Worm (Caenorhabditis elegans) whole organism, midembryonic: ENCODE results near the gene K08E4.3.

Experiments used
- T22C8.4 ChIP-seq: fragments of 200-800 bp; sonication (Bioruptor generic); IDR thresholded peaks from 2 replicates; pipeline ENCODE4 v1.3.6; 2022; ENCODE audit warnings: missing genetic modification characterization, missing compliant biosample characterization
- cog-1 ChIP-seq: sonication (generic microtip); optimal IDR thresholded peaks from 2 replicates; lab custom pipeline; 2016; ENCODE audit warnings: missing genetic modification characterization, missing compliant biosample characterization
- flt-1 ChIP-seq: fragments of 200-800 bp; sonication (Bioruptor generic); IDR thresholded peaks from 2 replicates; pipeline ENCODE4 v1.3.6; 2022; ENCODE audit warnings: missing genetic modification characterization, missing compliant biosample characterization
- klf-2 ChIP-seq: fragments of 200-800 bp; sonication (Bioruptor generic); conservative IDR thresholded peaks from 2 replicates; pipeline ENCODE4 v1.3.6; 2022; ENCODE audit warnings: missing genetic modification reagents, missing genetic modification characterization, missing compliant biosample characterization
- med-1 ChIP-seq: sonication (generic microtip); optimal IDR thresholded peaks from 2 replicates; lab custom pipeline; 2017; ENCODE audit warnings: missing genetic modification characterization, mild to moderate bottlenecking, missing compliant biosample characterization, antibody characterized with exemption, missing genetic modification reagents; ENCODE audit not compliant: insufficient read depth
- ref-1 ChIP-seq: fragments of 200-800 bp; sonication (Bioruptor generic); conservative IDR thresholded peaks from 2 replicates; pipeline ENCODE4 v1.3.6; 2022; ENCODE audit warnings: missing genetic modification reagents, missing genetic modification characterization, missing compliant biosample characterization
- tab-1 ChIP-seq: fragments of 200-800 bp; sonication (Bioruptor generic); IDR thresholded peaks from 2 replicates; pipeline ENCODE4 v1.3.6; 2022; ENCODE audit warnings: missing genetic modification characterization, missing compliant biosample characterization
- ztf-23 ChIP-seq: fragments of 200-800 bp; sonication (Bioruptor generic); IDR thresholded peaks from 2 replicates; pipeline ENCODE4 v1.3.6; 2022; ENCODE audit warnings: missing genetic modification reagents, missing genetic modification characterization, missing compliant biosample characterization
- ztf-29 ChIP-seq: fragments of 200-800 bp; sonication (Bioruptor generic); IDR thresholded peaks from 2 replicates; pipeline ENCODE4 v1.3.6; 2022; ENCODE audit warnings: missing genetic modification reagents, missing genetic modification characterization, missing compliant biosample characterization

K08E4.3 gene

ce11 chrIV:12057508-12057907, at the start of gene K08E4.3:
Gene K08E4.3 (plus strand): TSS chrIV:12057742.
- TF ChIP-seq ztf-23 (GFP tag; lab: Robert Waterston, UW), result no peak
- no peak for TF ChIP-seq ztf-29
- no peak for TF ChIP-seq ref-1 (GFP tag; lab: Robert Waterston, UW)
- no peak for TF ChIP-seq flt-1 (GFP tag; lab: Robert Waterston, UW)
- no peak for TF ChIP-seq T22C8.4 (GFP tag; lab: Robert Waterston, UW)
- TF ChIP-seq cog-1, result no peak
- TF ChIP-seq med-1, result no peak
- no peak for TF ChIP-seq klf-2 (GFP tag; lab: Robert Waterston, UW)
- no peak for TF ChIP-seq tab-1 (GFP tag; lab: Robert Waterston, UW)

- TF ChIP-seq flt-1 (GFP tag; lab: Robert Waterston, UW) (no peak), ztf-29 (no peak), tab-1 (GFP tag; lab: Robert Waterston, UW) (no peak), klf-2 (GFP tag; lab: Robert Waterston, UW) (no peak), T22C8.4 (GFP tag; lab: Robert Waterston, UW) (no peak), cog-1 (no peak), ref-1 (GFP tag; lab: Robert Waterston, UW) (no peak), ztf-23 (GFP tag; lab: Robert Waterston, UW) (no peak), med-1 (no peak)
Measured at ce11 chrIV:12009046-12009674, 48.4 kb upstream of the K08E4.3 start.

ce11 chrIV:12010377-12010776, 47.2 kb upstream of the K08E4.3 start:
- no peak for TF ChIP-seq cog-1
- TF ChIP-seq tab-1 (GFP tag; lab: Robert Waterston, UW), result no peak
- no peak for TF ChIP-seq klf-2 (GFP tag; lab: Robert Waterston, UW)
- TF ChIP-seq ztf-23 (GFP tag; lab: Robert Waterston, UW), result no peak
- TF ChIP-seq T22C8.4 (GFP tag; lab: Robert Waterston, UW), result no peak
- no peak for TF ChIP-seq flt-1 (GFP tag; lab: Robert Waterston, UW)
- no peak for TF ChIP-seq med-1
- no peak for TF ChIP-seq ztf-29
- TF ChIP-seq ref-1 (GFP tag; lab: Robert Waterston, UW), result no peak

- no peak for TF ChIP-seq tab-1 (GFP tag; lab: Robert Waterston, UW)
- no peak for TF ChIP-seq flt-1 (GFP tag; lab: Robert Waterston, UW)
- no peak for TF ChIP-seq ztf-23 (GFP tag; lab: Robert Waterston, UW)
- no peak for TF ChIP-seq T22C8.4 (GFP tag; lab: Robert Waterston, UW)
- no peak for TF ChIP-seq cog-1
- no peak for TF ChIP-seq klf-2 (GFP tag; lab: Robert Waterston, UW)
- no peak for TF ChIP-seq ztf-29
- no peak for TF ChIP-seq med-1
- TF ChIP-seq ref-1 (GFP tag; lab: Robert Waterston, UW), result no peak
Measured at ce11 chrIV:12010859-12011258, 46.7 kb upstream of the K08E4.3 start, which contains the start of the genes ZK617.26 and unc-22. Gene ZK617.26 (minus strand): TSS chrIV:12010959. Gene unc-22 (minus strand): TSS chrIV:12011007.

- TF ChIP-seq flt-1 (GFP tag; lab: Robert Waterston, UW) (no peak), tab-1 (GFP tag; lab: Robert Waterston, UW) (no peak), klf-2 (GFP tag; lab: Robert Waterston, UW) (no peak), cog-1 (no peak), T22C8.4 (GFP tag; lab: Robert Waterston, UW) (no peak), ztf-23 (GFP tag; lab: Robert Waterston, UW) (no peak), ztf-29 (no peak), ref-1 (GFP tag; lab: Robert Waterston, UW) (no peak), med-1 (no peak)
Measured at ce11 chrIV:12012439-12013003, 45.0 kb upstream of the K08E4.3 start.

ce11 chrIV:12013120-12013519, 44.4 kb upstream of the K08E4.3 start, which contains the start of gene spe-17:
Gene spe-17 (plus strand): TSS chrIV:12013420.
- TF ChIP-seq tab-1 (GFP tag; lab: Robert Waterston, UW) (no peak), ztf-29 (no peak), cog-1 (no peak), T22C8.4 (GFP tag; lab: Robert Waterston, UW) (no peak), med-1 (no peak), flt-1 (GFP tag; lab: Robert Waterston, UW) (no peak), klf-2 (GFP tag; lab: Robert Waterston, UW) (no peak), ref-1 (GFP tag; lab: Robert Waterston, UW) (no peak), ztf-23 (GFP tag; lab: Robert Waterston, UW) (no peak)

- TF ChIP-seq klf-2 (GFP tag; lab: Robert Waterston, UW) (no peak), ztf-23 (GFP tag; lab: Robert Waterston, UW) (no peak)
Measured at ce11 chrIV:12015586-12015985, 42.0 kb upstream of the K08E4.3 start, which contains the start of gene lips-6. Gene lips-6 (minus strand): TSS chrIV:12015686.

ce11 chrIV:12018920-12019319, 38.6 kb upstream of the K08E4.3 start:
- no peak for TF ChIP-seq flt-1 (GFP tag; lab: Robert Waterston, UW)
- no peak for TF ChIP-seq T22C8.4 (GFP tag; lab: Robert Waterston, UW)
- TF ChIP-seq med-1, result no peak
- no peak for TF ChIP-seq ztf-23 (GFP tag; lab: Robert Waterston, UW)
- no peak for TF ChIP-seq klf-2 (GFP tag; lab: Robert Waterston, UW)
- TF ChIP-seq tab-1 (GFP tag; lab: Robert Waterston, UW), result no peak
- TF ChIP-seq cog-1, result no peak
- no peak for TF ChIP-seq ref-1 (GFP tag; lab: Robert Waterston, UW)

- TF ChIP-seq ztf-29 (no peak), tab-1 (GFP tag; lab: Robert Waterston, UW) (no peak), klf-2 (GFP tag; lab: Robert Waterston, UW) (no peak), cog-1 (no peak), T22C8.4 (GFP tag; lab: Robert Waterston, UW) (no peak), med-1 (no peak)
Measured at ce11 chrIV:12021360-12021759, 36.2 kb upstream of the K08E4.3 start.

- TF ChIP-seq med-1 (no peak), ztf-29 (no peak), T22C8.4 (GFP tag; lab: Robert Waterston, UW) (no peak), klf-2 (GFP tag; lab: Robert Waterston, UW) (no peak), tab-1 (GFP tag; lab: Robert Waterston, UW) (no peak), cog-1 (no peak), flt-1 (GFP tag; lab: Robert Waterston, UW) (no peak), ref-1 (GFP tag; lab: Robert Waterston, UW) (no peak), ztf-23 (GFP tag; lab: Robert Waterston, UW) (no peak)
Measured at ce11 chrIV:12029074-12029473, 28.5 kb upstream of the K08E4.3 start, which contains the start of gene tgn-38. Gene tgn-38 (minus strand): TSS chrIV:12029174.
